Worm (Caenorhabditis elegans) whole organism, young adult: ENCODE results near the gene rbm-26.

Experiments used
- efl-1 ChIP-seq: fragments of 150-350 bp; optimal IDR thresholded peaks from 2 replicates; lab custom pipeline; 2014; ENCODE audit warnings: missing biosample characterization, missing genetic modification reagents, missing genetic modification characterization
- lin-54 ChIP-seq: fragments of 200-800 bp; sonication (Bioruptor generic); optimal IDR thresholded peaks from 2 replicates; lab custom pipeline; 2018; ENCODE audit warnings: mild to moderate bottlenecking, missing genetic modification characterization, missing compliant biosample characterization

DNA sequence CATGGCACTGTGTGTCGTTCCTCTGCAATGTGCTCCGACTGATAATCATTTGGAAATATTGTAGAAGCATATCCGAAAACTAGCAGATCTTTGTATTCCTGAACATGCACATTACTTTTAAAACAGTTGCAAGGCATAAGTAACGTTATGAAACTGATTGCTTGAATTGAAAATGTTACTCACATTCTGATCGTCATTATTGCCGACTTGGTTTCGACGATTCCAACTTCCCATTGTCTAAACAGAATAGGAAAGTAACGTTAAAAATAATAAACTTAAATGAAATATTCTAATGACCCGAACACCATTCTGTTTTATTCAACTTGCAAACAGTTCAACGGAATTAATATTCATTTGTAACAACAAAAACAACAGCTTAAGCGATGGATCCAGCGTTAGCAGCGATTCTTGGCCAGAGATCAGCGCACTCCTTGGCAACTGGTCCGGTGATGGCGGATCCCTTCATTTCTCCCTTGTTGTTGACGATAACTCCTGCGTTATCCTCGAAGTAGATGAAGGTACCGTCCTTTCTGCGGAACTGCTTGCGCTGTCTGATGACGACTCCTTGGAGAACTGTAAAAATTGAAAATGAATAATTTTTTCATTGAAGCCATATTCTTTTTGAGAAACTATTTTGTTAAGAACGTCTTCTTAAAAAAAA, 6.0 kb upstream of the rbm-26 start, which contains the start of gene swp-1:
- TF ChIP-seq lin-54 (GFP tag; lab: Kevin White, UChicago) (peak; percentile 65), efl-1 (GFP tag; lab: Kevin White, UChicago) (peak; percentile 19)
